Worm (Caenorhabditis elegans): Measurements from ENCODE around the gene rabx-5.

DNA sequence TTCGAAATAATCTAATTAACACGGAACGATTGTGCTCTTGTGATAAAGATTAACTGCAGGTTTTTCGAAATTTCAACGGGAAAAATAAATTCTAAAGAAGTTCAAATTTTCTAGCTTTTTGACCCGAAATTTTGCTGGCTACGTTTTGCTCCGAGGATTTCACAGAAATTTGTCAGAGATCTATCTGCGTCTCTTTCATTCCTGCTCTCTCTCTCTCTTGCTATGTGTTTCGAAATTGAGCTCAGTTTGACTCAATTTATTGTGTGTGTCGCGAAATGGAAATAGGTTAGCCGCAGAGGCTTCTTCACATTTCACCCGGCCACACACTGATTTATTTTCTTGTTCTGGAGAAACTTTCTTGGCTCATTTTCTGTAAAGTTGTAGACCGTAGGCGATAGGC lies 52.5 kb downstream of the rabx-5 start:
- TF ChIP-seq F16B12.6 (tag; optimal IDR thresholded peaks at IDR 0.05) (no peak), lin-14 (GFP tag; optimal IDR thresholded peaks at IDR 0.05) (no peak), blmp-1 (tag; optimal IDR thresholded peaks at IDR 0.05) (no peak), ztf-11 (tag; optimal IDR thresholded peaks at IDR 0.05) (no peak), zip-4 (GFP tag; optimal IDR thresholded peaks at IDR 0.05) (no peak), lin-15B (tag; optimal IDR thresholded peaks at IDR 0.05) (no peak), egl-27 (tag; optimal IDR thresholded peaks at IDR 0.05) (no peak), tbx-2 (tag; optimal IDR thresholded peaks at IDR 0.05) (no peak), aha-1 (tag; optimal IDR thresholded peaks at IDR 0.05) (no peak), nhr-28 (tag; optimal IDR thresholded peaks at IDR 0.05) (no peak), nhr-77 (tag; optimal IDR thresholded peaks at IDR 0.05) (no peak), nhr-47 (tag; optimal IDR thresholded peaks at IDR 0.05) (no peak), sptf-1 (tag; optimal IDR thresholded peaks at IDR 0.05) (no peak)
